Worm (Caenorhabditis elegans) whole organism, young adult: ENCODE data around the gene vha-13.

Source experiments
- B0019.2 ChIP-seq: fragments of 200-800 bp; sonication (Bioruptor generic); conservative IDR thresholded peaks from 2 replicates; pipeline ENCODE4 v1.3.6; 2022; ENCODE audit warnings: missing genetic modification reagents, missing genetic modification characterization, missing compliant biosample characterization
- C06A6.2 ChIP-seq: fragments of 200-800 bp; sonication (Bioruptor generic); conservative IDR thresholded peaks from 2 replicates; pipeline ENCODE4 v1.3.6; 2022; ENCODE audit warnings: missing genetic modification characterization, missing compliant biosample characterization
- F22D6.2 ChIP-seq: sonication (generic microtip); optimal IDR thresholded peaks from 2 replicates; lab custom pipeline; 2016; ENCODE audit warnings: mild to moderate bottlenecking, missing genetic modification characterization, missing compliant biosample characterization
- F23B12.7 ChIP-seq: sonication (generic microtip); optimal IDR thresholded peaks from 2 replicates; lab custom pipeline; 2017; ENCODE audit warnings: missing genetic modification characterization, mild to moderate bottlenecking, missing compliant biosample characterization, antibody characterized with exemption, moderate library complexity; ENCODE audit not compliant: insufficient read depth
- F33H1.4 ChIP-seq: fragments of 200-800 bp; sonication (Bioruptor generic); IDR thresholded peaks from 2 replicates; pipeline ENCODE4 v1.3.6; 2022; ENCODE audit warnings: missing genetic modification reagents, missing genetic modification characterization, missing compliant biosample characterization
- F39B2.1 ChIP-seq: fragments of 200-800 bp; sonication (Bioruptor generic); IDR thresholded peaks from 2 replicates; pipeline ENCODE4 v1.3.6; 2022; ENCODE audit warnings: missing genetic modification reagents, missing genetic modification characterization, missing compliant biosample characterization
- F55B11.4 ChIP-seq: sonication (generic microtip); optimal IDR thresholded peaks from 2 replicates; lab custom pipeline; 2016; ENCODE audit warnings: missing compliant biosample characterization, missing genetic modification characterization, borderline replicate concordance; ENCODE audit not compliant: insufficient read depth
- attf-5 ChIP-seq: fragments of 200-800 bp; sonication (Bioruptor generic); optimal IDR thresholded peaks from 2 replicates; lab custom pipeline; 2018; ENCODE audit warnings: mild to moderate bottlenecking, missing genetic modification characterization, missing compliant biosample characterization
- attf-6 ChIP-seq: fragments of 200-800 bp; sonication (Bioruptor generic); IDR thresholded peaks from 2 replicates; pipeline ENCODE4 v1.3.6; 2022; ENCODE audit warnings: missing genetic modification reagents, missing genetic modification characterization, missing compliant biosample characterization
- ceh-100 ChIP-seq: fragments of 200-800 bp; sonication (Bioruptor generic); IDR thresholded peaks from 2 replicates; pipeline ENCODE4 v1.3.6; 2022; ENCODE audit warnings: missing genetic modification reagents, missing genetic modification characterization, missing compliant biosample characterization
- ceh-58 ChIP-seq: fragments of 200-800 bp; sonication (Bioruptor generic); IDR thresholded peaks from 2 replicates; pipeline ENCODE4 v1.3.6; 2022; ENCODE audit warnings: missing genetic modification characterization, missing compliant biosample characterization
- dpl-1 ChIP-seq: fragments of 150-350 bp; optimal IDR thresholded peaks from 2 replicates; lab custom pipeline; 2014; ENCODE audit warnings: missing biosample characterization, missing genetic modification reagents, missing genetic modification characterization
- efl-1 ChIP-seq: fragments of 150-350 bp; optimal IDR thresholded peaks from 2 replicates; lab custom pipeline; 2014; ENCODE audit warnings: missing biosample characterization, missing genetic modification reagents, missing genetic modification characterization
- egl-18 ChIP-seq: fragments of 200-800 bp; sonication (Bioruptor generic); IDR thresholded peaks from 2 replicates; pipeline ENCODE4 v1.3.6; 2022; ENCODE audit warnings: missing genetic modification reagents, missing genetic modification characterization, missing compliant biosample characterization
- gei-17 ChIP-seq: fragments of 200-800 bp; sonication (Bioruptor generic); optimal IDR thresholded peaks from 2 replicates; lab custom pipeline; 2018; ENCODE audit warnings: mild to moderate bottlenecking, missing genetic modification characterization, missing compliant biosample characterization
- him-1 ChIP-seq: sonication (generic microtip); optimal IDR thresholded peaks from 2 replicates; lab custom pipeline; 2016; ENCODE audit warnings: missing genotype, missing genetic modification reagents, missing genetic modification characterization, missing compliant biosample characterization
- hmg-20 ChIP-seq: fragments of 200-800 bp; sonication (Bioruptor generic); IDR thresholded peaks from 2 replicates; pipeline ENCODE4 v1.3.6; 2022; ENCODE audit warnings: missing genetic modification reagents, missing genetic modification characterization, missing compliant biosample characterization
- lag-1 ChIP-seq: fragments of 200-800 bp; sonication (Bioruptor generic); IDR thresholded peaks from 2 replicates; pipeline ENCODE4 v1.3.6; 2022; ENCODE audit warnings: missing genetic modification reagents, missing genetic modification characterization, missing compliant biosample characterization
- let-526 ChIP-seq: fragments of 200-800 bp; sonication (Bioruptor generic); IDR thresholded peaks from 2 replicates; pipeline ENCODE4 v1.3.6; 2022; ENCODE audit warnings: missing genetic modification reagents, missing genetic modification characterization, missing compliant biosample characterization
- lin-26 ChIP-seq: fragments of 200-800 bp; sonication (Bioruptor generic); IDR thresholded peaks from 2 replicates; pipeline ENCODE4 v1.3.6; 2022; ENCODE audit warnings: missing genetic modification reagents, missing genetic modification characterization, missing compliant biosample characterization
- madf-3 ChIP-seq: fragments of 200-800 bp; sonication (Bioruptor generic); IDR thresholded peaks from 2 replicates; pipeline ENCODE4 v1.3.6; 2022; ENCODE audit warnings: missing genetic modification reagents, missing genetic modification characterization, missing compliant biosample characterization
- mel-28 ChIP-seq: sonication (generic microtip); optimal IDR thresholded peaks from 2 replicates; lab custom pipeline; 2016; ENCODE audit warnings: borderline replicate concordance, mild to moderate bottlenecking, missing genetic modification characterization, missing compliant biosample characterization
- nhr-179 ChIP-seq: sonication (generic microtip); optimal IDR thresholded peaks from 2 replicates; lab custom pipeline; 2016; ENCODE audit warnings: mild to moderate bottlenecking, missing genetic modification characterization, missing compliant biosample characterization
- pbrm-1 ChIP-seq: fragments of 200-800 bp; sonication (Bioruptor generic); IDR thresholded peaks from 2 replicates; pipeline ENCODE4 v1.3.6; 2022; ENCODE audit warnings: missing genetic modification reagents, missing genetic modification characterization, missing compliant biosample characterization
- pha-4 ChIP-seq: fragments of 150-350 bp; sonication (generic microtip); optimal IDR thresholded peaks from 2 replicates; lab custom pipeline; 2014; ENCODE audit warnings: missing biosample characterization, missing genetic modification reagents, missing genetic modification characterization
- rpc-1 ChIP-seq, 2 experiments: fragments of 150-350 bp in 1 of 2; sonication (generic microtip) in 1 of 2; optimal IDR thresholded peaks; 2 replicates each; lab custom pipeline; 2014 to 2018; ENCODE audit warnings: missing biosample characterization in 1 of 2, missing genetic modification characterization in 1 of 2, missing genetic modification reagents in 1 of 2, missing genotype in 1 of 2
- sea-2 ChIP-seq: fragments of 200-800 bp; sonication (Bioruptor generic); IDR thresholded peaks from 2 replicates; pipeline ENCODE4 v1.3.6; 2022; ENCODE audit warnings: missing genetic modification characterization, missing compliant biosample characterization
- snpc-1.3 ChIP-seq: sonication (generic microtip); optimal IDR thresholded peaks from 2 replicates; lab custom pipeline; 2017; ENCODE audit warnings: missing genetic modification characterization, mild to moderate bottlenecking, missing compliant biosample characterization, antibody characterized with exemption, moderate library complexity, missing genotype, missing genetic modification reagents; ENCODE audit not compliant: insufficient read depth
- somi-1 ChIP-seq: fragments of 200-800 bp; sonication (Bioruptor generic); optimal IDR thresholded peaks from 2 replicates; lab custom pipeline; 2018; ENCODE audit warnings: mild to moderate bottlenecking, missing genetic modification characterization, missing compliant biosample characterization
- sptf-2 ChIP-seq: fragments of 200-800 bp; sonication (Bioruptor generic); optimal IDR thresholded peaks from 2 replicates; lab custom pipeline; 2018; ENCODE audit warnings: mild to moderate bottlenecking, missing genetic modification characterization, missing compliant biosample characterization
- tlf-1 ChIP-seq: fragments of 200-800 bp; sonication (Bioruptor generic); optimal IDR thresholded peaks from 2 replicates; lab custom pipeline; 2018; ENCODE audit warnings: mild to moderate bottlenecking, missing genetic modification characterization, missing compliant biosample characterization
- unc-130 ChIP-seq: sonication (generic microtip); optimal IDR thresholded peaks from 2 replicates; lab custom pipeline; 2016; ENCODE audit warnings: missing genetic modification reagents, missing genetic modification characterization, missing compliant biosample characterization
- unc-62 ChIP-seq: fragments of 150-350 bp; optimal IDR thresholded peaks from 2 replicates; lab custom pipeline; 2014; ENCODE audit warnings: missing biosample characterization, missing genetic modification reagents, missing genetic modification characterization
- zim-3 ChIP-seq: sonication (generic microtip); optimal IDR thresholded peaks from 2 replicates; lab custom pipeline; 2017; ENCODE audit warnings: mild to moderate bottlenecking, missing genetic modification characterization, moderate library complexity, missing compliant biosample characterization
- ztf-28 ChIP-seq: fragments of 200-800 bp; sonication (Bioruptor generic); IDR thresholded peaks from 2 replicates; pipeline ENCODE4 v1.3.6; 2022; ENCODE audit warnings: missing genetic modification reagents, missing genetic modification characterization, missing compliant biosample characterization

Gene vha-13

ce11 chrV:14391830-14392229, 40.3 kb downstream of the vha-13 start, which contains the start of gene C15H11.10:
C15H11.10 (plus strand) TSS chrV:14392130.
- TF ChIP-seq attf-6 (GFP tag; lab: Robert Waterston, UW) (no peak), attf-5 (GFP tag; lab: Kevin White, UChicago) (no peak), mel-28 (tag; lab: Kevin White, UChicago) (no peak), dpl-1 (GFP tag; lab: Kevin White, UChicago) (no peak), hmg-20 (no peak), F23B12.7 (tag; lab: Kevin White, UChicago) (no peak), F22D6.2 (tag; lab: Kevin White, UChicago) (no peak), F39B2.1 (GFP tag; lab: Robert Waterston, UW) (no peak), B0019.2 (GFP tag; lab: Robert Waterston, UW) (no peak), unc-130 (GFP tag; lab: Kevin White, UChicago) (no peak), sptf-2 (GFP tag; lab: Kevin White, UChicago) (no peak), F33H1.4 (GFP tag; lab: Robert Waterston, UW) (no peak), pha-4 (tag; lab: Kevin White, UChicago) (no peak), pbrm-1 (GFP tag; lab: Robert Waterston, UW) (no peak), madf-3 (GFP tag; lab: Robert Waterston, UW) (no peak), somi-1 (no peak), unc-62 (GFP tag; lab: Kevin White, UChicago) (no peak), F55B11.4 (tag; lab: Kevin White, UChicago) (no peak), ceh-100 (GFP tag; lab: Robert Waterston, UW) (no peak)

ce11 chrV:14393504-14393903, 42.0 kb downstream of the vha-13 start, which contains the start of gene C15H11.1:
C15H11.1 (plus strand) TSS chrV:14393804.
- no peak for TF ChIP-seq tlf-1 (GFP tag; lab: Kevin White, UChicago)
- TF ChIP-seq zim-3 (tag; lab: Kevin White, UChicago): no peak

- no peak for TF ChIP-seq ztf-28 (GFP tag; lab: Robert Waterston, UW)
- no peak for TF ChIP-seq C06A6.2 (GFP tag; lab: Robert Waterston, UW)
- TF ChIP-seq gei-17: no peak
- TF ChIP-seq lag-1: no peak
- TF ChIP-seq lin-26 (GFP tag; lab: Robert Waterston, UW): no peak
- TF ChIP-seq him-1 (tag; lab: Kevin White, UChicago): no peak
- no peak for TF ChIP-seq sea-2 (GFP tag; lab: Robert Waterston, UW)
- TF ChIP-seq snpc-1.3 (tag; lab: Kevin White, UChicago): no peak
- no peak for TF ChIP-seq unc-62 (GFP tag; lab: Kevin White, UChicago)
- no peak for TF ChIP-seq pha-4 (tag; lab: Kevin White, UChicago)
- no peak for TF ChIP-seq egl-18 (GFP tag; lab: Robert Waterston, UW)
- TF ChIP-seq rpc-1 (optimal IDR thresholded peaks at IDR 0.05; lab: Kevin White, UChicago): no peak
- no peak for TF ChIP-seq rpc-1 (tag; optimal IDR thresholded peaks at IDR 0.05; lab: Kevin White, UChicago)
- TF ChIP-seq let-526 (GFP tag; lab: Robert Waterston, UW): no peak
- no peak for TF ChIP-seq efl-1
- no peak for TF ChIP-seq nhr-179 (tag; lab: Kevin White, UChicago)
- TF ChIP-seq ceh-58: no peak
These were observed 43.2 kb downstream of the vha-13 start, which contains the start of gene C15H11.13 for ce11 chrV:14394743-14395142. C15H11.13 (plus strand) TSS chrV:14395043.
